Worm (Caenorhabditis elegans): Measurements from ENCODE around the gene F10G2.2.

ce11 chrV:7364951-7365350, 34.0 kb downstream of the F10G2.2 start, which contains the start of gene exc-13:
- TF ChIP-seq skn-1 (tag; optimal IDR thresholded peaks at IDR 0.05): no peak
- TF ChIP-seq nhr-237 (tag; optimal IDR thresholded peaks at IDR 0.05): no peak
- no peak for TF ChIP-seq ama-1 (optimal IDR thresholded peaks at IDR 0.05)
- TF ChIP-seq fos-1 (tag; optimal IDR thresholded peaks at IDR 0.05): no peak
- TF ChIP-seq nhr-77 (tag; optimal IDR thresholded peaks at IDR 0.05): no peak
- no peak for TF ChIP-seq egl-5 (tag; optimal IDR thresholded peaks at IDR 0.05)
- no peak for TF ChIP-seq tbx-2 (tag; optimal IDR thresholded peaks at IDR 0.05)

Data from whole organism, L3 larva.